Worm (Caenorhabditis elegans) whole organism, early embryonic: ENCODE measurements around the gene srv-22.

Experiments
- B0310.2 ChIP-seq: sonication (generic microtip); optimal IDR thresholded peaks from 2 replicates; lab custom pipeline; 2016; ENCODE audit warnings: mild to moderate bottlenecking, missing genetic modification characterization, missing compliant biosample characterization
- F13C5.2 ChIP-seq: sonication (generic microtip); optimal IDR thresholded peaks from 2 replicates; lab custom pipeline; 2017; ENCODE audit warnings: mild to moderate bottlenecking, missing genetic modification characterization, inconsistent platforms, missing compliant biosample characterization
- aly-1 ChIP-seq: sonication (generic microtip); optimal IDR thresholded peaks from 2 replicates; lab custom pipeline; 2016; ENCODE audit warnings: missing genetic modification characterization, missing compliant biosample characterization
- ama-1 ChIP-seq: fragments of 150-350 bp; optimal IDR thresholded peaks from 2 replicates; lab custom pipeline; 2014
- ceh-13 ChIP-seq: fragments of 200-800 bp; sonication (Bioruptor generic); optimal IDR thresholded peaks from 2 replicates; lab custom pipeline; 2018; ENCODE audit warnings: mild to moderate bottlenecking, missing genetic modification characterization, missing compliant biosample characterization
- ceh-36 ChIP-seq: sonication (generic microtip); optimal IDR thresholded peaks from 2 replicates; lab custom pipeline; 2016; ENCODE audit warnings: missing genetic modification characterization, inconsistent platforms, missing compliant biosample characterization
- flt-1 ChIP-seq: fragments of 200-800 bp; sonication (Bioruptor generic); IDR thresholded peaks from 2 replicates; pipeline ENCODE4 v1.3.6; 2022; ENCODE audit warnings: missing genetic modification characterization, missing compliant biosample characterization
- hmg-4 ChIP-seq: fragments of 200-800 bp; sonication (Bioruptor generic); optimal IDR thresholded peaks from 2 replicates; lab custom pipeline; 2018; ENCODE audit warnings: mild to moderate bottlenecking, missing genetic modification characterization, missing compliant biosample characterization
- hnd-1 ChIP-seq: sonication (generic microtip); optimal IDR thresholded peaks from 2 replicates; lab custom pipeline; 2016; ENCODE audit warnings: missing genetic modification characterization, missing compliant biosample characterization
- pes-1 ChIP-seq: fragments of 200-800 bp; sonication (Bioruptor generic); IDR thresholded peaks from 2 replicates; pipeline ENCODE4 v1.3.6; 2022; ENCODE audit warnings: missing genetic modification reagents, missing genetic modification characterization, missing compliant biosample characterization
- sea-1 ChIP-seq: fragments of 200-800 bp; sonication (Bioruptor generic); conservative IDR thresholded peaks from 2 replicates; pipeline ENCODE4 v1.3.6; 2022; ENCODE audit warnings: missing genetic modification characterization, missing compliant biosample characterization
- tbx-11 ChIP-seq: fragments of 200-800 bp; sonication (Bioruptor generic); IDR thresholded peaks from 2 replicates; pipeline ENCODE4 v1.3.6; 2022; ENCODE audit warnings: missing genetic modification characterization, missing compliant biosample characterization
- tbx-37 ChIP-seq: fragments of 200-800 bp; sonication (Bioruptor generic); conservative IDR thresholded peaks from 2 replicates; pipeline ENCODE4 v1.3.6; 2022; ENCODE audit warnings: missing genetic modification reagents, missing genetic modification characterization, missing compliant biosample characterization
- tra-4 ChIP-seq: sonication (generic microtip); optimal IDR thresholded peaks from 2 replicates; lab custom pipeline; 2017; ENCODE audit warnings: missing genetic modification characterization, missing compliant biosample characterization

DNA sequence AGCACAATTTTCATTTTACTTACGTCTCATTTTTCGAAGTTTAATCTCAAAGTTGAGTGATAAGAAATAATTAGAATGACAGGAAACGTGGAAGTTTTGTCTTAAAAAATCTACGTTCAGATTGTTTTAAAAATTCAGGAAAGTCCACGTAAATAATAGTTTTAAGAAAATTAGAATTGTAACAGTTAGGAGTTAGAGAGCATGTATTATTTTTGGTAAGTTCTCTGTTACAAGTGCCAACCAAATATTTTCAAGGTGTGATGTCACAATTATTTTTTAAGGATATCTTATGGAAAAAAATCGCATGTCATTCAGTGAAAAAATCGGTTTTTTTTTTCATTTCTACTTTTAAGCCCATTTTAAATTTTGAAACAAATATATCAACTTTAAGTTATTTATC is 4.7 kb upstream of the srv-22 start, which contains the start of gene H04M03.11:
- TF ChIP-seq flt-1 (GFP tag; lab: Robert Waterston, UW) = no peak
- no peak for TF ChIP-seq tbx-37 (GFP tag; lab: Robert Waterston, UW)
- no peak for TF ChIP-seq F13C5.2 (tag; lab: Kevin White, UChicago)
- TF ChIP-seq aly-1 = no peak
- no peak for TF ChIP-seq B0310.2
- TF ChIP-seq ama-1 (lab: Kevin White, UChicago) = no peak
- TF ChIP-seq pes-1 (GFP tag; lab: Robert Waterston, UW) = no peak
- no peak for TF ChIP-seq ceh-36 (tag; lab: Kevin White, UChicago)
- TF ChIP-seq ceh-13 (GFP tag; lab: Kevin White, UChicago) = no peak
- no peak for TF ChIP-seq tbx-11
- TF ChIP-seq hnd-1 (tag; lab: Kevin White, UChicago) = no peak
- TF ChIP-seq sea-1 (GFP tag; lab: Robert Waterston, UW) = no peak
- no peak for TF ChIP-seq hmg-4 (GFP tag; lab: Kevin White, UChicago)
- no peak for TF ChIP-seq tra-4 (tag; lab: Kevin White, UChicago)
